Worm (Caenorhabditis elegans) whole organism, early embryonic: ENCODE data around the gene Y22D7AL.16.

ENCODE experiments used
- B0310.2 ChIP-seq: sonication (generic microtip); optimal IDR thresholded peaks from 2 replicates; lab custom pipeline; 2016; ENCODE audit warnings: mild to moderate bottlenecking, missing genetic modification characterization, missing compliant biosample characterization
- F13C5.2 ChIP-seq: sonication (generic microtip); optimal IDR thresholded peaks from 2 replicates; lab custom pipeline; 2017; ENCODE audit warnings: mild to moderate bottlenecking, missing genetic modification characterization, inconsistent platforms, missing compliant biosample characterization
- aly-1 ChIP-seq: sonication (generic microtip); optimal IDR thresholded peaks from 2 replicates; lab custom pipeline; 2016; ENCODE audit warnings: missing genetic modification characterization, missing compliant biosample characterization
- ama-1 ChIP-seq: fragments of 150-350 bp; optimal IDR thresholded peaks from 2 replicates; lab custom pipeline; 2014
- ceh-13 ChIP-seq: fragments of 200-800 bp; sonication (Bioruptor generic); optimal IDR thresholded peaks from 2 replicates; lab custom pipeline; 2018; ENCODE audit warnings: mild to moderate bottlenecking, missing genetic modification characterization, missing compliant biosample characterization
- ceh-36 ChIP-seq: sonication (generic microtip); optimal IDR thresholded peaks from 2 replicates; lab custom pipeline; 2016; ENCODE audit warnings: missing genetic modification characterization, inconsistent platforms, missing compliant biosample characterization
- ets-7 ChIP-seq: sonication (generic microtip); optimal IDR thresholded peaks from 2 replicates; lab custom pipeline; 2016; ENCODE audit warnings: missing genotype, missing genetic modification characterization, missing compliant biosample characterization
- flt-1 ChIP-seq: fragments of 200-800 bp; sonication (Bioruptor generic); IDR thresholded peaks from 2 replicates; pipeline ENCODE4 v1.3.6; 2022; ENCODE audit warnings: missing genetic modification characterization, missing compliant biosample characterization
- hmbx-1 ChIP-seq: sonication (generic microtip); optimal IDR thresholded peaks from 2 replicates; lab custom pipeline; 2016; ENCODE audit warnings: mild to moderate bottlenecking, missing genetic modification characterization, missing compliant biosample characterization
- hmg-4 ChIP-seq: fragments of 200-800 bp; sonication (Bioruptor generic); optimal IDR thresholded peaks from 2 replicates; lab custom pipeline; 2018; ENCODE audit warnings: mild to moderate bottlenecking, missing genetic modification characterization, missing compliant biosample characterization
- hnd-1 ChIP-seq: sonication (generic microtip); optimal IDR thresholded peaks from 2 replicates; lab custom pipeline; 2016; ENCODE audit warnings: missing genetic modification characterization, missing compliant biosample characterization
- pes-1 ChIP-seq: fragments of 200-800 bp; sonication (Bioruptor generic); IDR thresholded peaks from 2 replicates; pipeline ENCODE4 v1.3.6; 2022; ENCODE audit warnings: missing genetic modification reagents, missing genetic modification characterization, missing compliant biosample characterization
- scrt-1 ChIP-seq: fragments of 200-800 bp; sonication (Bioruptor generic); IDR thresholded peaks from 2 replicates; pipeline ENCODE4 v1.3.6; 2022; ENCODE audit warnings: missing genetic modification characterization, missing compliant biosample characterization
- sea-1 ChIP-seq: fragments of 200-800 bp; sonication (Bioruptor generic); conservative IDR thresholded peaks from 2 replicates; pipeline ENCODE4 v1.3.6; 2022; ENCODE audit warnings: missing genetic modification characterization, missing compliant biosample characterization
- tbx-11 ChIP-seq: fragments of 200-800 bp; sonication (Bioruptor generic); IDR thresholded peaks from 2 replicates; pipeline ENCODE4 v1.3.6; 2022; ENCODE audit warnings: missing genetic modification characterization, missing compliant biosample characterization
- tbx-37 ChIP-seq: fragments of 200-800 bp; sonication (Bioruptor generic); conservative IDR thresholded peaks from 2 replicates; pipeline ENCODE4 v1.3.6; 2022; ENCODE audit warnings: missing genetic modification reagents, missing genetic modification characterization, missing compliant biosample characterization
- tra-4 ChIP-seq: sonication (generic microtip); optimal IDR thresholded peaks from 2 replicates; lab custom pipeline; 2017; ENCODE audit warnings: missing genetic modification characterization, missing compliant biosample characterization

Y22D7AL.16 gene

DNA sequence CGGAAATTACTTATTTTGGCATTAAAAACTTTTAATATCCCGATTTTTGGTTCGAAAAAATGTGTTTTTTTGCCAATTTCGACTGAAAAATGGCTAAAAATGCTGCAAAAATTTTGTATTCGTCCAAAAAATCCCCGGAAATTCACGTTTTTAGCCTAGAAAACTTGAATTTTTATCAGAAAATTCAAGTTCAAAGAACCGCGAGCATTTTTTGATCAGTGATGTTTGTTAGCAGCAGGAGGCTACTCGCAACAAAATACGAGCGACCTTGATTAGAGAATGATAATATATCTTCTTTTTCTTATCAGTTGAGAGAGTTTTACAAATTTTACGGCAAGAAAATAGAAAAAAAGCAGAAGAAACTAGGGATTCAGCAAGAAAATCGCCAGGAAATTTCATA is 42.7 kb downstream of the Y22D7AL.16 start:
- TF ChIP-seq tbx-11 (GFP tag; lab: Robert Waterston, UW) (no peak), ceh-13 (no peak), pes-1 (GFP tag; lab: Robert Waterston, UW) (no peak), F13C5.2 (tag; lab: Kevin White, UChicago) (no peak), sea-1 (GFP tag; lab: Robert Waterston, UW) (no peak), scrt-1 (GFP tag; lab: Robert Waterston, UW) (no peak), flt-1 (GFP tag; lab: Robert Waterston, UW) (no peak), ceh-36 (no peak), aly-1 (tag; lab: Kevin White, UChicago) (no peak), hmg-4 (no peak)

DNA sequence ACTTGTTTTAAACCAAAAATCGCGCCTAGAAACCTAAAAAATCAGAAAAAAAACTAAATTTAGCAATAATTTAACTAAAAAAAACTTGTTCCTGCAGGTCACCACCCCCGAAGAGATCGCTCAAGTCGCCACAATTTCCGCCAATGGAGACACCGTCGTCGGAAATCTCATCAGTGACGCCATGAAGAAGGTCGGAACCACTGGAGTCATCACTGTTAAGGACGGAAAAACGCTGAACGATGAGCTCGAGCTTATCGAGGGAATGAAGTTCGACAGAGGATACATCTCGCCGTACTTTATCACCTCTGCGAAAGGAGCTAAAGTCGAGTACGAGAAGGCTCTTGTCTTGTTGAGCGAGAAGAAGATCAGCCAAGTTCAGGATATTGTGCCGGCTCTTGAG is 43.7 kb downstream of the Y22D7AL.16 start:
- TF ChIP-seq tbx-11 (GFP tag; lab: Robert Waterston, UW) (no peak), hmg-4 (no peak), scrt-1 (GFP tag; lab: Robert Waterston, UW) (no peak), tbx-37 (GFP tag; lab: Robert Waterston, UW) (no peak), ama-1 (lab: Kevin White, UChicago) (no peak), pes-1 (GFP tag; lab: Robert Waterston, UW) (no peak), F13C5.2 (tag; lab: Kevin White, UChicago) (no peak), hmbx-1 (tag; lab: Kevin White, UChicago) (no peak), hnd-1 (tag; lab: Kevin White, UChicago) (no peak), aly-1 (tag; lab: Kevin White, UChicago) (no peak), B0310.2 (tag; lab: Kevin White, UChicago) (no peak), ceh-13 (no peak), sea-1 (GFP tag; lab: Robert Waterston, UW) (no peak), flt-1 (GFP tag; lab: Robert Waterston, UW) (no peak), tra-4 (tag; lab: Kevin White, UChicago) (no peak), ceh-36 (no peak), ets-7 (tag; lab: Kevin White, UChicago) (no peak)

DNA sequence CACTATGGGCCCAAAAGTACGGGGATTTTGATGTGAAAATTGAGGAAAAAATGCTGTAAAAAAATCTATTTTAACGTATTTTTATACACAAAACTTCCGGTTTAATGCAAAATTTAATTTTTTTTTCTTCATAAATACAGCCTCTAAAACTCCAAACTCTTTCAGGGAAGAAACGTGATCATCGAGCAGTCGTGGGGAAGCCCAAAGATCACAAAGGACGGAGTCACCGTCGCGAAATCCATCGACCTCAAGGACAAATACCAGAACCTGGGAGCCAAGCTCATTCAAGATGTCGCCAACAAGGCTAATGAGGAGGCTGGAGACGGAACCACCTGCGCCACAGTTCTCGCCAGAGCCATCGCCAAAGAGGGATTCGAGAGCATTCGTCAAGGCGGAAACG is 45.1 kb downstream of the Y22D7AL.16 start:
- TF ChIP-seq aly-1 (tag; lab: Kevin White, UChicago), result no peak
- TF ChIP-seq ets-7 (tag; lab: Kevin White, UChicago), result no peak
- TF ChIP-seq flt-1 (GFP tag; lab: Robert Waterston, UW), result no peak
- TF ChIP-seq tra-4 (tag; lab: Kevin White, UChicago), result no peak
- no peak for TF ChIP-seq pes-1 (GFP tag; lab: Robert Waterston, UW)
- no peak for TF ChIP-seq scrt-1 (GFP tag; lab: Robert Waterston, UW)
- TF ChIP-seq tbx-37 (GFP tag; lab: Robert Waterston, UW), result no peak
- no peak for TF ChIP-seq ceh-36
- TF ChIP-seq hmbx-1 (tag; lab: Kevin White, UChicago), result no peak
- no peak for TF ChIP-seq F13C5.2 (tag; lab: Kevin White, UChicago)
- TF ChIP-seq tbx-11 (GFP tag; lab: Robert Waterston, UW), result no peak
- no peak for TF ChIP-seq ceh-13
- TF ChIP-seq hmg-4, result no peak
- TF ChIP-seq ama-1 (lab: Kevin White, UChicago), result no peak
- TF ChIP-seq B0310.2 (tag; lab: Kevin White, UChicago), result no peak
- no peak for TF ChIP-seq hnd-1 (tag; lab: Kevin White, UChicago)
- no peak for TF ChIP-seq sea-1 (GFP tag; lab: Robert Waterston, UW)

DNA sequence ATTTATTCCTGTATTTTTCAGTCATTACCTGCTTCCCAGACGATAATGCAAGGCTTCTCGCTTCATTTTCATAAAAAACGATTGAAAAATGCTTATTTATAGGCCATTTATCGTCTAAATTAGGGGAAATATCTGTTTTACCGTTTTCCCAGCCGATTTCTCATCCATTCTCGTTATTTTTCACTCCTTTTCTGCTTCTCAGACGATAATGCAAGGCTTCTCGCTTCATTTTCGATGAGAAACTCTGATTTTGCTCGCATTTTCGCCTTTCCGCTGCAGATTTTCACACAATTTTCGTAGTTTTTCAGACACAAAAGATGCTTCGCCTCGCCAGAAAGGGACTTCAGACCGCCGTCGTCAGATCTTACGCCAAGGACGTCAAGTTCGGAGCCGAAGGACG is 45.6 kb downstream of the Y22D7AL.16 start, which contains the start of gene hsp-60:
hsp-60 (plus strand) TSS at position 301 of the 400 bp plus-strand sequence.
- TF ChIP-seq ets-7 (tag; lab: Kevin White, UChicago) (no peak), scrt-1 (GFP tag; lab: Robert Waterston, UW) (no peak), hmg-4 (no peak), F13C5.2 (tag; lab: Kevin White, UChicago) (no peak), flt-1 (GFP tag; lab: Robert Waterston, UW) (no peak), ceh-13 (no peak), pes-1 (GFP tag; lab: Robert Waterston, UW) (no peak), B0310.2 (tag; lab: Kevin White, UChicago) (no peak), ceh-36 (no peak), tbx-37 (GFP tag; lab: Robert Waterston, UW) (no peak), aly-1 (tag; lab: Kevin White, UChicago) (no peak), tbx-11 (GFP tag; lab: Robert Waterston, UW) (no peak), tra-4 (tag; lab: Kevin White, UChicago) (no peak), hnd-1 (tag; lab: Kevin White, UChicago) (no peak), hmbx-1 (tag; lab: Kevin White, UChicago) (no peak), sea-1 (GFP tag; lab: Robert Waterston, UW) (no peak)

DNA sequence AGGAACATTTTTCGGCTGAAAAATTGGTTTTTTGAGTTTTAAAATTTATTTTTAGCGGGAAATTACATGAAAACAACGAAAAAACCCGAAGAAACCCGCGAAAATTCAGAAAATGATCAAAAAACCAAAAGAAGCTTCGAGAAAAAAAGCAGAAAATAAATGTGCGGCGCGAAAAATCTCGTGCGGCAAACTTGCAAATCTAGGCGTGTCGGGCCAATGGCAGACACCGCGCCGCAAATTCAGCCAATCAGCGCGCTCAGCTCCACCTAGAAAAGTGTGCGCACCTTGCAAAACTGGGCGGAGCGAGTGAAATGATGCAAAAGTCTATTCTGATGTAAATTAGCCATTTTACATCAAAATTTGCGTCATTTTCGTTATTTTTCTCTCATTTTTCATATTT is 46.1 kb downstream of the Y22D7AL.16 start, which contains the start of gene Y22D7AL.10:
Y22D7AL.10 (minus strand) TSS at position 15 of the 400 bp plus-strand sequence.
- TF ChIP-seq B0310.2 (tag; lab: Kevin White, UChicago), result peak; percentile 44
- peak; percentile 67 for TF ChIP-seq flt-1 (GFP tag; lab: Robert Waterston, UW)
- peak; percentile 68 for TF ChIP-seq ets-7 (tag; lab: Kevin White, UChicago)
- peak; percentile 83 for TF ChIP-seq pes-1 (GFP tag; lab: Robert Waterston, UW)
- TF ChIP-seq tbx-37 (GFP tag; lab: Robert Waterston, UW), result peak; percentile 25; the same call in 1 of the 2 replicates
- TF ChIP-seq ceh-36, result peak; percentile 75
- TF ChIP-seq sea-1 (GFP tag; lab: Robert Waterston, UW), result peak; percentile 82
- TF ChIP-seq hmbx-1 (tag; lab: Kevin White, UChicago), result peak; percentile 17
- peak; percentile 92 for TF ChIP-seq F13C5.2 (tag; lab: Kevin White, UChicago)
- peak; percentile 77 for TF ChIP-seq scrt-1 (GFP tag; lab: Robert Waterston, UW)
- peak; percentile 87 for TF ChIP-seq hmg-4
- TF ChIP-seq ama-1 (lab: Kevin White, UChicago), result no peak
- peak; percentile 68 for TF ChIP-seq ceh-13
- peak; percentile 72 for TF ChIP-seq tbx-11 (GFP tag; lab: Robert Waterston, UW)
- TF ChIP-seq aly-1 (tag; lab: Kevin White, UChicago), result peak; percentile 41
- TF ChIP-seq hnd-1 (tag; lab: Kevin White, UChicago), result peak; percentile 58
- TF ChIP-seq tra-4 (tag; lab: Kevin White, UChicago), result peak; percentile 57

DNA sequence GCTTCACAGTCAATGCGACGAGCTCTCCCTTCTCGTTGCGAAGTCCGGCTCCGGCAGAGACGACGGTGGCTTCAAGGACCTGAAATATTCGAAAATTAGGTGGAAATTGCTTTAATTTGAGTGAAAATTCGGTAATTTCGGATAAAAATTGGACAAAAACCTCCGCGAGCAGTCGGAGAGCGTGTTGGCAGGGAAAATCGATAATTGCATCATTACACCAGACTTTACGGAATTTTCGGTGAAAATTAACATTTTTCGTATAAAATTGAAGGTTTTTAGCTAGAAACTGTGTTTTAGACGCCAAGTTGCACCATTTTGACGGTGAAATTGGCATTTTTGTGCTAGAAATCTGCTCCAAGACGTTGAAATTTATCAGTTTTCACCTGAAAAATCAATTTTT is 46.7 kb downstream of the Y22D7AL.16 start:
- TF ChIP-seq hmg-4 (no peak), B0310.2 (tag; lab: Kevin White, UChicago) (no peak), pes-1 (GFP tag; lab: Robert Waterston, UW) (no peak), scrt-1 (GFP tag; lab: Robert Waterston, UW) (no peak), hnd-1 (tag; lab: Kevin White, UChicago) (no peak), aly-1 (tag; lab: Kevin White, UChicago) (no peak), F13C5.2 (tag; lab: Kevin White, UChicago) (no peak), ets-7 (tag; lab: Kevin White, UChicago) (no peak), ceh-36 (no peak)
